Worm (Caenorhabditis elegans) whole organism, midembryonic: Measurements from ENCODE around the gene K04F1.9.
A peak's percentile ranks its signal among the peaks of the same experiment; 100 is the strongest.

ENCODE experiments used
- T22C8.4 ChIP-seq: fragments of 200-800 bp; sonication (Bioruptor generic); IDR thresholded peaks from 2 replicates; pipeline ENCODE4 v1.3.6; 2022; ENCODE audit warnings: missing genetic modification characterization, missing compliant biosample characterization
- cog-1 ChIP-seq: sonication (generic microtip); optimal IDR thresholded peaks from 2 replicates; lab custom pipeline; 2016; ENCODE audit warnings: missing genetic modification characterization, missing compliant biosample characterization
- flt-1 ChIP-seq: fragments of 200-800 bp; sonication (Bioruptor generic); IDR thresholded peaks from 2 replicates; pipeline ENCODE4 v1.3.6; 2022; ENCODE audit warnings: missing genetic modification characterization, missing compliant biosample characterization
- klf-2 ChIP-seq: fragments of 200-800 bp; sonication (Bioruptor generic); conservative IDR thresholded peaks from 2 replicates; pipeline ENCODE4 v1.3.6; 2022; ENCODE audit warnings: missing genetic modification reagents, missing genetic modification characterization, missing compliant biosample characterization
- med-1 ChIP-seq: sonication (generic microtip); optimal IDR thresholded peaks from 2 replicates; lab custom pipeline; 2017; ENCODE audit warnings: missing genetic modification characterization, mild to moderate bottlenecking, missing compliant biosample characterization, antibody characterized with exemption, missing genetic modification reagents; ENCODE audit not compliant: insufficient read depth
- ref-1 ChIP-seq: fragments of 200-800 bp; sonication (Bioruptor generic); conservative IDR thresholded peaks from 2 replicates; pipeline ENCODE4 v1.3.6; 2022; ENCODE audit warnings: missing genetic modification reagents, missing genetic modification characterization, missing compliant biosample characterization
- tab-1 ChIP-seq: fragments of 200-800 bp; sonication (Bioruptor generic); IDR thresholded peaks from 2 replicates; pipeline ENCODE4 v1.3.6; 2022; ENCODE audit warnings: missing genetic modification characterization, missing compliant biosample characterization
- ztf-23 ChIP-seq: fragments of 200-800 bp; sonication (Bioruptor generic); IDR thresholded peaks from 2 replicates; pipeline ENCODE4 v1.3.6; 2022; ENCODE audit warnings: missing genetic modification reagents, missing genetic modification characterization, missing compliant biosample characterization
- ztf-29 ChIP-seq: fragments of 200-800 bp; sonication (Bioruptor generic); IDR thresholded peaks from 2 replicates; pipeline ENCODE4 v1.3.6; 2022; ENCODE audit warnings: missing genetic modification reagents, missing genetic modification characterization, missing compliant biosample characterization

The K04F1.9 gene

ce11 chrV:1701584-1702101, 36.6 kb downstream of the K04F1.9 start, which contains the start of gene srw-90:
TSS of gene srw-90 (plus strand) at chrV:1702051.
- no peak for TF ChIP-seq flt-1 (GFP tag; lab: Robert Waterston, UW)
- TF ChIP-seq tab-1 (GFP tag; lab: Robert Waterston, UW), result no peak
- no peak for TF ChIP-seq T22C8.4
- no peak for TF ChIP-seq ztf-23 (GFP tag; lab: Robert Waterston, UW)
- TF ChIP-seq ztf-29 (GFP tag; lab: Robert Waterston, UW), result no peak
- TF ChIP-seq klf-2 (GFP tag; lab: Robert Waterston, UW), result no peak
- TF ChIP-seq med-1 (GFP tag; lab: Kevin White, UChicago), result no peak
- no peak for TF ChIP-seq ref-1
- no peak for TF ChIP-seq cog-1

- TF ChIP-seq cog-1 (no peak), ztf-23 (GFP tag; lab: Robert Waterston, UW) (no peak)
Measured at ce11 chrV:1708441-1708840, 43.4 kb downstream of the K04F1.9 start, which contains the start of gene srw-99. TSS of gene srw-99 (plus strand) at chrV:1708741.

- TF ChIP-seq ref-1, result no peak
- TF ChIP-seq T22C8.4, result no peak
- no peak for TF ChIP-seq flt-1 (GFP tag; lab: Robert Waterston, UW)
Measured at ce11 chrV:1710909-1711308, 45.9 kb downstream of the K04F1.9 start, which contains the start of gene srw-100. TSS of gene srw-100 (plus strand) at chrV:1711209.

ce11 chrV:1712471-1712870, 47.5 kb downstream of the K04F1.9 start:
- TF ChIP-seq ztf-23 (GFP tag; lab: Robert Waterston, UW), result peak; percentile 37; the same call in 1 of the 2 replicates

- peak; percentile 47; the same call in 1 of the 2 replicates for TF ChIP-seq ref-1
- peak; percentile 29; the same call in 1 of the 2 replicates for TF ChIP-seq T22C8.4
- peak; percentile 81 for TF ChIP-seq tab-1 (GFP tag; lab: Robert Waterston, UW)
- peak; percentile 84 for TF ChIP-seq ztf-23 (GFP tag; lab: Robert Waterston, UW)
- TF ChIP-seq klf-2 (GFP tag; lab: Robert Waterston, UW), result peak; percentile 86
- TF ChIP-seq flt-1 (GFP tag; lab: Robert Waterston, UW), result peak; percentile 57
Measured at ce11 chrV:1713761-1714160, 48.7 kb downstream of the K04F1.9 start.
